Worm (Caenorhabditis elegans) whole organism, L4 larva: ENCODE measurements around the gene B0416.7.

Experiments used
- D1046.2 ChIP-seq: fragments of 200-800 bp; sonication (Bioruptor generic); IDR thresholded peaks from 2 replicates; pipeline ENCODE4 v1.3.6; 2022; ENCODE audit warnings: missing genetic modification characterization, missing compliant biosample characterization
- R02D3.7 ChIP-seq: fragments of 150-350 bp; sonication (generic microtip); optimal IDR thresholded peaks from 3 replicates; lab custom pipeline; 2014; ENCODE audit warnings: missing biosample characterization, missing genetic modification characterization
- T20F7.1 ChIP-seq: fragments of 200-800 bp; sonication (Bioruptor generic); optimal IDR thresholded peaks from 2 replicates; lab custom pipeline; 2018; ENCODE audit warnings: mild to moderate bottlenecking, missing genetic modification characterization, missing compliant biosample characterization
- T26A8.4 ChIP-seq: fragments of 200-800 bp; sonication (Bioruptor generic); IDR thresholded peaks from 2 replicates; pipeline ENCODE4 v1.3.6; 2022; ENCODE audit warnings: missing genetic modification characterization, missing compliant biosample characterization
- ZK546.5 ChIP-seq, 2 experiments: sonication (generic microtip); optimal IDR thresholded peaks; 2 replicates each; lab custom pipeline; 2017; ENCODE audit warnings: missing biosample characterization in 2 of 2, missing genetic modification characterization in 2 of 2
- aha-1 ChIP-seq: fragments of 150-350 bp; peaks from one replicate; lab custom pipeline; 2014; ENCODE audit warnings: missing biosample characterization, missing genetic modification characterization
- ama-1 ChIP-seq: fragments of 150-350 bp; optimal IDR thresholded peaks from 2 replicates; lab custom pipeline; 2014; ENCODE audit warnings: inconsistent platforms, mixed read lengths
- attf-4 ChIP-seq: sonication (generic microtip); optimal IDR thresholded peaks from 3 replicates; lab custom pipeline; 2017; ENCODE audit warnings: missing biosample characterization, missing genetic modification characterization
- ceh-20 ChIP-seq: fragments of 200-800 bp; sonication (Bioruptor generic); IDR thresholded peaks from 2 replicates; pipeline ENCODE4 v1.3.6; 2022; ENCODE audit warnings: missing genetic modification reagents, missing genetic modification characterization, missing compliant biosample characterization
- ceh-28 ChIP-seq: fragments of 150-350 bp; optimal IDR thresholded peaks from 2 replicates; lab custom pipeline; 2014; ENCODE audit warnings: missing biosample characterization, missing genetic modification reagents, missing genetic modification characterization
- daf-12 ChIP-seq: fragments of 150-350 bp; optimal IDR thresholded peaks from 2 replicates; lab custom pipeline; 2014; ENCODE audit warnings: missing biosample characterization, missing genetic modification reagents, missing genetic modification characterization
- daf-16 ChIP-seq, 3 experiments: sonication (generic microtip); optimal IDR thresholded peaks; 2 replicates each; lab custom pipeline; 2016 to 2017; ENCODE audit warnings: missing genetic modification characterization in 3 of 3, missing genetic modification reagents in 3 of 3, mild to moderate bottlenecking in 2 of 3, missing compliant biosample characterization in 2 of 3, missing biosample characterization in 1 of 3, moderate library complexity in 1 of 3
- daf-19 ChIP-seq: fragments of 200-800 bp; sonication (Bioruptor generic); conservative IDR thresholded peaks from 2 replicates; pipeline ENCODE4 v1.3.6; 2022; ENCODE audit warnings: missing genetic modification characterization, missing compliant biosample characterization
- dmd-6 ChIP-seq: fragments of 200-800 bp; sonication (Bioruptor generic); IDR thresholded peaks from 2 replicates; pipeline ENCODE4 v1.3.6; 2022; ENCODE audit warnings: missing genetic modification reagents, missing genetic modification characterization, missing compliant biosample characterization
- dpl-1 ChIP-seq: fragments of 150-350 bp; optimal IDR thresholded peaks from 2 replicates; lab custom pipeline; 2014; ENCODE audit warnings: missing biosample characterization, missing genetic modification reagents, missing genetic modification characterization
- dve-1 ChIP-seq: sonication (generic microtip); optimal IDR thresholded peaks from 2 replicates; lab custom pipeline; 2017; ENCODE audit warnings: antibody characterized with exemption, mild to moderate bottlenecking, missing genetic modification characterization, missing compliant biosample characterization; ENCODE audit not compliant: insufficient read depth
- egl-27 ChIP-seq: sonication (generic microtip); optimal IDR thresholded peaks from 3 replicates; lab custom pipeline; 2017; ENCODE audit warnings: missing biosample characterization, missing genetic modification reagents, missing genetic modification characterization
- hif-1 ChIP-seq, 2 experiments: sonication (generic microtip); optimal IDR thresholded peaks; 2 replicates each; lab custom pipeline; 2016 to 2017; ENCODE audit warnings: missing compliant biosample characterization in 2 of 2, missing genetic modification characterization in 2 of 2, missing genetic modification reagents in 2 of 2, missing genotype in 2 of 2, mild to moderate bottlenecking in 1 of 2
- hlh-11 ChIP-seq: fragments of 200-800 bp; sonication (Bioruptor generic); optimal IDR thresholded peaks from 2 replicates; lab custom pipeline; 2018; ENCODE audit warnings: mild to moderate bottlenecking, missing genetic modification characterization, missing compliant biosample characterization
- jun-1 ChIP-seq: fragments of 150-350 bp; optimal IDR thresholded peaks from 2 replicates; lab custom pipeline; 2014; ENCODE audit warnings: missing biosample characterization, missing genetic modification reagents, missing genetic modification characterization
- lin-1 ChIP-seq: fragments of 200-800 bp; sonication (Bioruptor generic); IDR thresholded peaks from 2 replicates; pipeline ENCODE4 v1.3.6; 2022; ENCODE audit warnings: missing genetic modification reagents, missing genetic modification characterization, missing compliant biosample characterization
- lin-13 ChIP-seq: fragments of 150-350 bp; optimal IDR thresholded peaks from 2 replicates; lab custom pipeline; 2014; ENCODE audit warnings: missing biosample characterization, missing genetic modification reagents, missing genetic modification characterization
- lin-15B ChIP-seq: fragments of 150-350 bp; sonication (generic microtip); optimal IDR thresholded peaks from 3 replicates; lab custom pipeline; 2014; ENCODE audit warnings: missing biosample characterization, missing genetic modification characterization
- lin-38 ChIP-seq: fragments of 200-800 bp; sonication (Bioruptor generic); IDR thresholded peaks from 2 replicates; pipeline ENCODE4 v1.3.6; 2022; ENCODE audit warnings: missing genetic modification reagents, missing genetic modification characterization, missing compliant biosample characterization
- madf-5 ChIP-seq, 2 experiments: fragments of 200-800 bp; sonication (Bioruptor generic); IDR thresholded peaks; 2 replicates each; pipeline ENCODE4 v1.3.6; 2022; ENCODE audit warnings: missing compliant biosample characterization in 2 of 2, missing genetic modification characterization in 2 of 2
- mdl-1 ChIP-seq, 2 experiments: fragments of 150-350 bp in 1 of 2; sonication (generic microtip) in 1 of 2; optimal IDR thresholded peaks; 2 replicates each; lab custom pipeline; 2014 to 2017; ENCODE audit warnings: missing biosample characterization in 2 of 2, missing genetic modification characterization in 2 of 2
- mdt-29 ChIP-seq: fragments of 200-800 bp; sonication (Bioruptor generic); IDR thresholded peaks from 2 replicates; pipeline ENCODE4 v1.3.6; 2022; ENCODE audit warnings: missing genetic modification reagents, missing genetic modification characterization, missing compliant biosample characterization
- mep-1 ChIP-seq: fragments of 150-350 bp; sonication (generic microtip); optimal IDR thresholded peaks from 3 replicates; lab custom pipeline; 2014; ENCODE audit warnings: missing biosample characterization, missing genetic modification characterization
- mes-2 ChIP-seq: sonication (generic microtip); optimal IDR thresholded peaks from 2 replicates; lab custom pipeline; 2016; ENCODE audit warnings: missing genotype, mild to moderate bottlenecking, missing genetic modification characterization, missing compliant biosample characterization; ENCODE audit not compliant: poor library complexity, severe bottlenecking
- mxl-2 ChIP-seq: fragments of 200-800 bp; sonication (Bioruptor generic); conservative IDR thresholded peaks from 2 replicates; pipeline ENCODE4 v1.3.6; 2022; ENCODE audit warnings: missing genetic modification reagents, missing genetic modification characterization, missing compliant biosample characterization
- nhr-10 ChIP-seq: fragments of 150-350 bp; optimal IDR thresholded peaks from 2 replicates; lab custom pipeline; 2014; ENCODE audit warnings: missing biosample characterization, missing genetic modification characterization
- nhr-102 ChIP-seq: sonication (generic microtip); optimal IDR thresholded peaks from 2 replicates; lab custom pipeline; 2016; ENCODE audit warnings: mild to moderate bottlenecking, missing genetic modification characterization, moderate library complexity, missing compliant biosample characterization
- nhr-111 ChIP-seq: fragments of 200-800 bp; sonication (Bioruptor generic); optimal IDR thresholded peaks from 2 replicates; lab custom pipeline; 2018; ENCODE audit warnings: mild to moderate bottlenecking, missing genetic modification characterization, missing compliant biosample characterization
- nhr-28 ChIP-seq: fragments of 150-350 bp; optimal IDR thresholded peaks from 2 replicates; lab custom pipeline; 2014; ENCODE audit warnings: missing biosample characterization, missing genetic modification characterization
- nhr-48 ChIP-seq: sonication (generic microtip); optimal IDR thresholded peaks from 2 replicates; lab custom pipeline; 2016; ENCODE audit warnings: mild to moderate bottlenecking, missing genetic modification characterization, missing compliant biosample characterization
- nhr-77 ChIP-seq: fragments of 150-350 bp; optimal IDR thresholded peaks from 2 replicates; lab custom pipeline; 2014; ENCODE audit warnings: missing biosample characterization, missing genetic modification characterization
- pha-4 ChIP-seq, 2 experiments: fragments of 150-350 bp in 1 of 2; fragments of 200-800 bp in 1 of 2; sonication (Bioruptor generic) in 1 of 2; IDR thresholded peaks in 1 of 2; optimal IDR thresholded peaks in 1 of 2; 2 replicates each; pipeline versions ENCODE4 v1.3.6 to Lab custom; 2014 to 2022; ENCODE audit warnings: missing genetic modification characterization in 2 of 2, missing genetic modification reagents in 2 of 2, missing biosample characterization in 1 of 2, missing compliant biosample characterization in 1 of 2
- php-3 ChIP-seq: fragments of 200-800 bp; sonication (Bioruptor generic); IDR thresholded peaks from 2 replicates; pipeline ENCODE4 v1.3.6; 2022; ENCODE audit warnings: missing genetic modification reagents, missing genetic modification characterization, missing compliant biosample characterization
- pqm-1 ChIP-seq: sonication (generic microtip); optimal IDR thresholded peaks from 2 replicates; lab custom pipeline; 2017; ENCODE audit warnings: missing biosample characterization, missing genetic modification characterization
- snpc-4 ChIP-seq: fragments of 150-350 bp; optimal IDR thresholded peaks from 2 replicates; lab custom pipeline; 2014; ENCODE audit warnings: missing biosample characterization, missing genetic modification characterization
- spr-1 ChIP-seq: sonication (generic microtip); optimal IDR thresholded peaks from 2 replicates; lab custom pipeline; 2016; ENCODE audit warnings: mild to moderate bottlenecking, missing genetic modification characterization, missing compliant biosample characterization
- tag-97 ChIP-seq: fragments of 200-800 bp; sonication (Bioruptor generic); IDR thresholded peaks from 2 replicates; pipeline ENCODE4 v1.3.6; 2022; ENCODE audit warnings: missing genetic modification characterization, missing compliant biosample characterization
- tra-1 ChIP-seq: fragments of 200-800 bp; sonication (Bioruptor generic); IDR thresholded peaks from 2 replicates; pipeline ENCODE4 v1.3.6; 2022; ENCODE audit warnings: missing genetic modification reagents, missing genetic modification characterization, missing compliant biosample characterization
- unc-62 ChIP-seq, 3 experiments: fragments of 150-350 bp in 1 of 3; sonication (generic microtip); optimal IDR thresholded peaks in 2 of 3; peaks in 1 of 3; 1 replicate in 1 of 3; 2 replicates in 2 of 3; lab custom pipeline; 2014 to 2017; ENCODE audit warnings: missing biosample characterization in 3 of 3, missing genetic modification characterization in 3 of 3, missing genetic modification reagents in 3 of 3, missing genotype in 1 of 3
- zfp-2 ChIP-seq: sonication (generic microtip); optimal IDR thresholded peaks from 2 replicates; lab custom pipeline; 2016; ENCODE audit warnings: mild to moderate bottlenecking, missing genetic modification characterization, missing compliant biosample characterization
- zip-2 ChIP-seq: fragments of 150-350 bp; optimal IDR thresholded peaks from 2 replicates; lab custom pipeline; 2014; ENCODE audit warnings: missing biosample characterization, missing genetic modification characterization

B0416.7 gene

ce11 chrX:9266512-9266911, 31.2 kb downstream of the B0416.7 start (continued):
- no peak for TF ChIP-seq jun-1 (tag; lab: Kevin White, UChicago)
- no peak for TF ChIP-seq egl-27
- TF ChIP-seq madf-5 (GFP tag; IDR thresholded peaks at IDR 0.05; lab: Robert Waterston, UW), result no peak
- 0 out of 2 replicates have a peak, but pooled peaks have one; percentile 6 for TF ChIP-seq php-3 (GFP tag; lab: Robert Waterston, UW)
- TF ChIP-seq mdt-29 (GFP tag; lab: Robert Waterston, UW), result no peak
- no peak for TF ChIP-seq aha-1
- no peak for TF ChIP-seq lin-15B (tag; lab: Kevin White, UChicago)
- TF ChIP-seq D1046.2 (GFP tag; lab: Robert Waterston, UW), result no peak
- TF ChIP-seq pqm-1 (tag; lab: Kevin White, UChicago), result peak; percentile 14
- peak; percentile 18 for TF ChIP-seq nhr-28 (tag; lab: Kevin White, UChicago)
- no peak for TF ChIP-seq spr-1 (tag; lab: Kevin White, UChicago)
- TF ChIP-seq zfp-2, result no peak
- no peak for TF ChIP-seq zip-2 (tag; lab: Kevin White, UChicago)
- no peak for TF ChIP-seq ceh-28
- TF ChIP-seq hlh-11, result peak; percentile 54
- no peak for TF ChIP-seq R02D3.7 (tag; lab: Kevin White, UChicago)
- TF ChIP-seq dve-1 (tag; lab: Kevin White, UChicago), result peak; percentile 68
- no peak for TF ChIP-seq nhr-111 (GFP tag; lab: Kevin White, UChicago)
- no peak for TF ChIP-seq daf-16 (GFP tag; optimal IDR thresholded peaks at IDR 0.05; lab: Kevin White, UChicago)
- TF ChIP-seq daf-16 (tag; optimal IDR thresholded peaks at IDR 0.05; lab: Kevin White, UChicago), result peak; percentile 37
- no peak for TF ChIP-seq attf-4 (tag; lab: Kevin White, UChicago)

ce11 chrX:9264636-9265035, 33.1 kb downstream of the B0416.7 start:
- TF ChIP-seq daf-16 (GFP tag; optimal IDR thresholded peaks at IDR 0.05; lab: Kevin White, UChicago) (peak; percentile 5 to 18), daf-16 (tag; optimal IDR thresholded peaks at IDR 0.05; lab: Kevin White, UChicago) (peak; percentile 91), zip-2 (tag; lab: Kevin White, UChicago) (peak; percentile 16), mdl-1 (tag; optimal IDR thresholded peaks at IDR 0.05; lab: Kevin White, UChicago) (peak in 1 of 2 experiments; percentile 60), hlh-11 (peak; percentile 94), ceh-20 (GFP tag; lab: Robert Waterston, UW) (peak; percentile 82), nhr-48 (tag; lab: Kevin White, UChicago) (peak; percentile 32), T20F7.1 (GFP tag; lab: Kevin White, UChicago) (peak; percentile 8), dpl-1 (GFP tag; lab: Kevin White, UChicago) (no peak), jun-1 (tag; lab: Kevin White, UChicago) (no peak), pqm-1 (tag; lab: Kevin White, UChicago) (peak; percentile 76), dmd-6 (peak; percentile 93), daf-12 (tag; lab: Kevin White, UChicago) (no peak), lin-1 (GFP tag; lab: Robert Waterston, UW) (peak; percentile 72), ama-1 (lab: Kevin White, UChicago) (peak; percentile 2), unc-62 (GFP tag; optimal IDR thresholded peaks at IDR 0.05 in 1 of 2; lab: Kevin White, UChicago) (peak in 1 of 2 experiments; percentile 86), unc-62 (tag; optimal IDR thresholded peaks at IDR 0.05; lab: Kevin White, UChicago) (no peak), tag-97 (0 out of 2 replicates have a peak, but pooled peaks have one; percentile 53), madf-5 (GFP tag; IDR thresholded peaks at IDR 0.05; lab: Robert Waterston, UW) (no peak), ZK546.5 (tag; optimal IDR thresholded peaks at IDR 0.05; lab: Kevin White, UChicago) (no peak), php-3 (GFP tag; lab: Robert Waterston, UW) (peak; percentile 98), dve-1 (tag; lab: Kevin White, UChicago) (peak; percentile 90), mep-1 (tag; lab: Kevin White, UChicago) (peak; percentile 57), lin-13 (peak; percentile 17), hif-1 (tag; optimal IDR thresholded peaks at IDR 0.05; lab: Kevin White, UChicago) (peak in 1 of 2 experiments; percentile 43), nhr-10 (tag; lab: Kevin White, UChicago) (peak; percentile 12), T26A8.4 (GFP tag; lab: Robert Waterston, UW) (0 out of 2 replicates have a peak, but pooled peaks have one; percentile 31), nhr-77 (peak; percentile 77), aha-1 (peak; percentile 82), pha-4 (GFP tag; IDR thresholded peaks at IDR 0.05; lab: Robert Waterston, UW) (peak; percentile 56; the same call in 1 of the 2 replicates), pha-4 (tag; optimal IDR thresholded peaks at IDR 0.05; lab: Kevin White, UChicago) (no peak), nhr-28 (tag; lab: Kevin White, UChicago) (peak; percentile 79), mxl-2 (GFP tag; lab: Robert Waterston, UW) (0 out of 2 replicates have a peak, but pooled peaks have one; percentile 25), lin-38 (GFP tag; lab: Robert Waterston, UW) (peak; percentile 29; the same call in 1 of the 2 replicates), mes-2 (peak; percentile 50), daf-19 (GFP tag; lab: Robert Waterston, UW) (no peak), nhr-102 (tag; lab: Kevin White, UChicago) (peak; percentile 61), tra-1 (GFP tag; lab: Robert Waterston, UW) (peak; percentile 76), snpc-4 (no peak), mdt-29 (GFP tag; lab: Robert Waterston, UW) (peak; percentile 55; the same call in 1 of the 2 replicates)
